Fruit fly (Drosophila melanogaster) whole organism, embryonic: ENCODE measurements around the gene Vta1.

Experiments
- Aef1 ChIP-seq: fragments of 200-800 bp; sonication (Bioruptor generic); IDR thresholded peaks from 3 replicates; pipeline ENCODE4 v1.3.6; 2022; ENCODE audit warnings: missing biosample characterization, missing genetic modification characterization
- BEAF-32 ChIP-seq: fragments of 200-800 bp; sonication (Bioruptor generic); optimal IDR thresholded peaks from 3 replicates; lab custom pipeline; 2017; ENCODE audit warnings: missing biosample characterization, missing genetic modification characterization, mild to moderate bottlenecking, moderate library complexity, missing genetic modification reagents
- CG10959 ChIP-seq: fragments of 200-800 bp; sonication (Bioruptor generic); IDR thresholded peaks from 2 replicates; pipeline ENCODE4 v1.3.6; 2022; ENCODE audit warnings: missing biosample characterization, missing genetic modification characterization
- CG11247 ChIP-seq: fragments of 200-800 bp; sonication (Bioruptor generic); IDR thresholded peaks from 2 replicates; pipeline ENCODE4 v1.3.6; 2022; ENCODE audit warnings: missing biosample characterization, missing genetic modification characterization
- CG11695 ChIP-seq: fragments of 200-800 bp; sonication (Bioruptor generic); IDR thresholded peaks from 3 replicates; pipeline ENCODE4 v1.3.6; 2022; ENCODE audit warnings: missing biosample characterization, missing genetic modification characterization
- CG12236 ChIP-seq: fragments of 200-800 bp; sonication (Bioruptor generic); optimal IDR thresholded peaks from 2 replicates; lab custom pipeline; 2016; ENCODE audit warnings: missing biosample characterization, missing genetic modification characterization
- CG1233 ChIP-seq: fragments of 200-800 bp; sonication (Bioruptor generic); optimal IDR thresholded peaks from 4 replicates; lab custom pipeline; 2018; ENCODE audit warnings: missing biosample characterization, mild to moderate bottlenecking, missing genetic modification characterization
- CG15073 ChIP-seq: fragments of 200-800 bp; sonication (Bioruptor generic); optimal IDR thresholded peaks from 2 replicates; lab custom pipeline; 2016; ENCODE audit warnings: missing biosample characterization, missing genetic modification characterization
- CG15696 ChIP-seq: fragments of 200-800 bp; sonication (Bioruptor generic); optimal IDR thresholded peaks from 2 replicates; lab custom pipeline; 2019; ENCODE audit warnings: missing biosample characterization, mild to moderate bottlenecking, missing genetic modification characterization, moderate library complexity
- CG16779 ChIP-seq: fragments of 200-800 bp; sonication (Bioruptor generic); IDR thresholded peaks from 2 replicates; pipeline ENCODE4 v1.3.6; 2022; ENCODE audit warnings: missing biosample characterization, missing genetic modification characterization
- CG17359 ChIP-seq: fragments of 200-800 bp; sonication (Bioruptor generic); optimal IDR thresholded peaks from 3 replicates; lab custom pipeline; 2018; ENCODE audit warnings: missing biosample characterization, mild to moderate bottlenecking, missing genetic modification characterization, moderate library complexity
- CG17385 ChIP-seq: fragments of 200-800 bp; sonication (Bioruptor generic); optimal IDR thresholded peaks from 3 replicates; lab custom pipeline; 2018; ENCODE audit warnings: missing biosample characterization, mild to moderate bottlenecking, missing genetic modification characterization
- CG2202 ChIP-seq: fragments of 200-800 bp; sonication (Bioruptor generic); optimal IDR thresholded peaks from 2 replicates; lab custom pipeline; 2018; ENCODE audit warnings: missing biosample characterization, mild to moderate bottlenecking, missing genetic modification characterization
- CG2678 ChIP-seq: fragments of 200-800 bp; sonication (Bioruptor generic); optimal IDR thresholded peaks from 3 replicates; lab custom pipeline; 2019; ENCODE audit warnings: missing biosample characterization, mild to moderate bottlenecking, missing genetic modification characterization, moderate library complexity
- CG4854 ChIP-seq: fragments of 200-800 bp; sonication (Bioruptor generic); optimal IDR thresholded peaks from 2 replicates; lab custom pipeline; 2016; ENCODE audit warnings: missing biosample characterization, missing genetic modification characterization, inconsistent platforms
- CG6254 ChIP-seq: fragments of 200-800 bp; sonication (Bioruptor generic); optimal IDR thresholded peaks from 3 replicates; lab custom pipeline; 2017; ENCODE audit warnings: mild to moderate bottlenecking, missing biosample characterization, missing genetic modification reagents, missing genetic modification characterization
- CG6272 ChIP-seq: fragments of 200-800 bp; sonication (Bioruptor generic); IDR thresholded peaks from 2 replicates; pipeline ENCODE4 v1.3.6; 2022; ENCODE audit warnings: missing biosample characterization, missing genetic modification characterization
- CG6689 ChIP-seq: fragments of 200-800 bp; sonication (Bioruptor generic); IDR thresholded peaks from 2 replicates; pipeline ENCODE4 v1.3.6; 2022; ENCODE audit warnings: missing biosample characterization, missing genetic modification characterization
- CG9609 ChIP-seq: fragments of 200-800 bp; sonication (Bioruptor generic); optimal IDR thresholded peaks from 3 replicates; lab custom pipeline; 2016; ENCODE audit warnings: missing biosample characterization, missing genetic modification characterization
- CHES-1-like ChIP-seq: fragments of 200-800 bp; sonication (Bioruptor generic); optimal IDR thresholded peaks from 2 replicates; lab custom pipeline; 2016; ENCODE audit warnings: missing biosample characterization, missing genetic modification characterization
- Doc3 ChIP-seq: fragments of 200-800 bp; sonication (Bioruptor generic); IDR thresholded peaks from 3 replicates; pipeline ENCODE4 v1.3.6; 2022; ENCODE audit warnings: missing biosample characterization, missing genetic modification characterization; ENCODE audit not compliant: partially characterized antibody
- ERR ChIP-seq: fragments of 200-800 bp; sonication (Bioruptor generic); optimal IDR thresholded peaks from 2 replicates; lab custom pipeline; 2016; ENCODE audit warnings: missing biosample characterization, missing genetic modification characterization
- Gsc ChIP-seq: fragments of 200-800 bp; sonication (Bioruptor generic); IDR thresholded peaks from 2 replicates; pipeline ENCODE4 v1.3.6; 2022; ENCODE audit warnings: missing biosample characterization, missing genetic modification characterization
- H2.0 ChIP-seq: fragments of 200-800 bp; sonication (Bioruptor generic); IDR thresholded peaks from 2 replicates; pipeline ENCODE4 v1.3.6; 2022; ENCODE audit warnings: missing biosample characterization, missing genetic modification characterization
- Hmr ChIP-seq: fragments of 200-800 bp; sonication (Bioruptor generic); optimal IDR thresholded peaks from 3 replicates; lab custom pipeline; 2017; ENCODE audit warnings: mild to moderate bottlenecking, missing biosample characterization, missing genetic modification reagents, missing genetic modification characterization
- Mad ChIP-seq: fragments of 200-800 bp; sonication (Bioruptor generic); optimal IDR thresholded peaks from 2 replicates; lab custom pipeline; 2016; ENCODE audit warnings: missing biosample characterization, missing genetic modification characterization
- NK7.1 ChIP-seq: fragments of 200-800 bp; sonication (Bioruptor generic); optimal IDR thresholded peaks from 3 replicates; lab custom pipeline; 2016; ENCODE audit warnings: missing biosample characterization, missing genetic modification characterization
- PHDP ChIP-seq: fragments of 200-800 bp; sonication (Bioruptor generic); optimal IDR thresholded peaks from 3 replicates; lab custom pipeline; 2018; ENCODE audit warnings: missing biosample characterization, mild to moderate bottlenecking, missing genetic modification characterization, moderate library complexity
- Vsx1 ChIP-seq: fragments of 200-800 bp; sonication (Bioruptor generic); optimal IDR thresholded peaks from 2 replicates; lab custom pipeline; 2017; ENCODE audit warnings: missing biosample characterization, mild to moderate bottlenecking, missing genetic modification characterization, missing genetic modification reagents
- ap ChIP-seq: fragments of 200-800 bp; sonication (Bioruptor generic); IDR thresholded peaks from 2 replicates; pipeline ENCODE4 v1.3.6; 2022; ENCODE audit warnings: missing biosample characterization, missing genetic modification characterization
- bowl ChIP-seq: fragments of 200-800 bp; sonication (Bioruptor generic); IDR thresholded peaks from 2 replicates; pipeline ENCODE4 v1.3.6; 2022; ENCODE audit warnings: missing biosample characterization, missing genetic modification characterization
- br ChIP-seq: fragments of >200 bp; optimal IDR thresholded peaks from 2 replicates; lab custom pipeline; 2017
- crol ChIP-seq: fragments of 200-800 bp; sonication (Bioruptor generic); IDR thresholded peaks from 2 replicates; pipeline ENCODE4 v1.3.6; 2022; ENCODE audit warnings: missing biosample characterization, missing genetic modification characterization
- dmrt11E ChIP-seq: fragments of 200-800 bp; sonication (Bioruptor generic); optimal IDR thresholded peaks from 3 replicates; lab custom pipeline; 2018; ENCODE audit warnings: missing biosample characterization, mild to moderate bottlenecking, missing genetic modification characterization, moderate library complexity
- ems ChIP-seq: fragments of 200-800 bp; sonication (Bioruptor generic); optimal IDR thresholded peaks from 3 replicates; lab custom pipeline; 2016; ENCODE audit warnings: missing biosample characterization, missing genetic modification characterization
- eve ChIP-seq, 2 experiments: fragments of >200 bp; optimal IDR thresholded peaks; 2 replicates each; lab custom pipeline; 2017; ENCODE audit warnings: missing biosample characterization in 2 of 2, missing genetic modification characterization in 2 of 2
- ewg ChIP-seq: fragments of 200-800 bp; sonication (Bioruptor generic); optimal IDR thresholded peaks from 3 replicates; lab custom pipeline; 2017; ENCODE audit warnings: mild to moderate bottlenecking, missing biosample characterization, missing genetic modification reagents, missing genetic modification characterization
- fd3F ChIP-seq: fragments of 200-800 bp; sonication (Bioruptor generic); optimal IDR thresholded peaks from 2 replicates; lab custom pipeline; 2018; ENCODE audit warnings: missing biosample characterization, mild to moderate bottlenecking, missing genetic modification characterization, moderate library complexity
- fd64A ChIP-seq: fragments of 200-800 bp; sonication (Bioruptor generic); optimal IDR thresholded peaks from 3 replicates; lab custom pipeline; 2018; ENCODE audit warnings: missing biosample characterization, mild to moderate bottlenecking, missing genetic modification characterization
- fd96Cb ChIP-seq: fragments of 200-800 bp; sonication (Bioruptor generic); optimal IDR thresholded peaks from 2 replicates; lab custom pipeline; 2018; ENCODE audit warnings: missing biosample characterization, mild to moderate bottlenecking, missing genetic modification characterization, moderate library complexity
- hb ChIP-seq: fragments of 200-800 bp; sonication (Bioruptor generic); IDR thresholded peaks from 3 replicates; pipeline ENCODE4 v1.3.6; 2022; ENCODE audit warnings: missing biosample characterization, missing genetic modification characterization; ENCODE audit not compliant: partially characterized antibody
- lola ChIP-seq, 3 experiments: fragments of >200 bp in 2 of 3; fragments of 200-800 bp in 1 of 3; sonication (Bioruptor generic) in 1 of 3; optimal IDR thresholded peaks; 2 replicates each; lab custom pipeline; 2017 to 2019; ENCODE audit warnings: missing biosample characterization in 3 of 3, missing genetic modification characterization in 3 of 3, mild to moderate bottlenecking in 1 of 3, moderate library complexity in 1 of 3
- mam ChIP-seq: fragments of 200-800 bp; sonication (Bioruptor generic); optimal IDR thresholded peaks from 3 replicates; lab custom pipeline; 2016; ENCODE audit warnings: missing biosample characterization, missing genetic modification characterization
- onecut ChIP-seq: fragments of 200-800 bp; sonication (Bioruptor generic); IDR thresholded peaks from 2 replicates; pipeline ENCODE4 v1.3.6; 2022; ENCODE audit warnings: missing biosample characterization, missing genetic modification characterization
- pb ChIP-seq: fragments of 200-800 bp; sonication (Bioruptor generic); optimal IDR thresholded peaks from 3 replicates; lab custom pipeline; 2016; ENCODE audit warnings: missing biosample characterization, missing genetic modification characterization
- seq ChIP-seq: fragments of 200-800 bp; sonication (Bioruptor generic); IDR thresholded peaks from 2 replicates; pipeline ENCODE4 v1.3.6; 2022; ENCODE audit warnings: missing biosample characterization, missing genetic modification characterization
- sisA ChIP-seq: fragments of 200-800 bp; sonication (Bioruptor generic); IDR thresholded peaks from 2 replicates; pipeline ENCODE4 v1.3.6; 2022; ENCODE audit warnings: missing biosample characterization, missing genetic modification characterization
- sqz ChIP-seq: fragments of 200-800 bp; sonication (Bioruptor generic); optimal IDR thresholded peaks from 3 replicates; lab custom pipeline; 2018; ENCODE audit warnings: missing biosample characterization, mild to moderate bottlenecking, missing genetic modification characterization
- stc ChIP-seq: fragments of 200-800 bp; sonication (Bioruptor generic); IDR thresholded peaks from 2 replicates; pipeline ENCODE4 v1.3.6; 2022; ENCODE audit warnings: missing biosample characterization, missing genetic modification characterization
- sug ChIP-seq: fragments of 200-800 bp; optimal IDR thresholded peaks from 2 replicates; lab custom pipeline; 2019; ENCODE audit warnings: missing biosample characterization, mild to moderate bottlenecking, missing genetic modification characterization, moderate library complexity
- wdn ChIP-seq: fragments of 200-800 bp; sonication (Bioruptor generic); IDR thresholded peaks from 2 replicates; pipeline ENCODE4 v1.3.6; 2022; ENCODE audit warnings: missing biosample characterization, missing genetic modification characterization
- wor ChIP-seq: fragments of 200-800 bp; sonication (Bioruptor generic); IDR thresholded peaks from 2 replicates; pipeline ENCODE4 v1.3.6; 2022; ENCODE audit warnings: missing biosample characterization, missing genetic modification characterization

Vta1 gene

dm6 chr3L:1618116-1618727 is 34.5 kb downstream of the Vta1 start, which contains the start of the genes CG13926, ABCB7 and CG33230 (continued):
- TF ChIP-seq wdn (GFP tag; lab: Robert Waterston, UW) (no peak), sqz (GFP tag; lab: Kevin White, UChicago) (no peak), fd64A (GFP tag; lab: Kevin White, UChicago) (no peak), sisA (GFP tag; lab: Robert Waterston, UW) (0 out of 2 replicates have a peak, but pooled peaks have one; percentile 19), CG16779 (no peak), Vsx1 (GFP tag; lab: Kevin White, UChicago) (no peak), sug (tag; lab: Kevin White, UChicago) (peak; percentile 60), fd96Cb (tag; lab: Kevin White, UChicago) (no peak), eve (GFP tag; optimal IDR thresholded peaks at IDR 0.05; lab: Kevin White, UChicago) (no peak), CG15696 (tag; lab: Kevin White, UChicago) (no peak), Mad (GFP tag; lab: Kevin White, UChicago) (peak; percentile 9), dmrt11E (tag; lab: Kevin White, UChicago) (no peak), crol (GFP tag; lab: Robert Waterston, UW) (no peak), CG17385 (GFP tag; lab: Kevin White, UChicago) (no peak), CG6272 (GFP tag; lab: Robert Waterston, UW) (no peak), CG9609 (GFP tag; lab: Kevin White, UChicago) (no peak), Hmr (peak; percentile 31), NK7.1 (GFP tag; lab: Kevin White, UChicago) (no peak), pb (GFP tag; lab: Kevin White, UChicago) (no peak), CG10959 (no peak), ewg (GFP tag; lab: Kevin White, UChicago) (no peak), CG2678 (tag; lab: Kevin White, UChicago) (no peak), onecut (GFP tag; lab: Robert Waterston, UW) (no peak), CHES-1-like (GFP tag; lab: Kevin White, UChicago) (peak; percentile 16), fd3F (GFP tag; lab: Kevin White, UChicago) (no peak), H2.0 (GFP tag; lab: Robert Waterston, UW) (no peak), CG11695 (GFP tag; lab: Robert Waterston, UW) (no peak), wor (no peak), CG2202 (no peak), CG1233 (GFP tag; lab: Kevin White, UChicago) (no peak), PHDP (no peak), Doc3 (GFP tag; lab: Robert Waterston, UW) (0 out of 3 replicates have a peak, but pooled peaks have one; percentile 39), CG15073 (no peak), lola (GFP tag; optimal IDR thresholded peaks at IDR 0.05; lab: Kevin White, UChicago) (no peak), seq (no peak), br (lab: Kevin White, UChicago) (no peak), hb (GFP tag; lab: Robert Waterston, UW) (no peak), mam (GFP tag; lab: Kevin White, UChicago) (peak; percentile 57), CG17359 (tag; lab: Kevin White, UChicago) (no peak), CG4854 (GFP tag; lab: Kevin White, UChicago) (no peak), BEAF-32 (GFP tag; lab: Kevin White, UChicago) (peak; percentile 64), CG12236 (no peak), CG11247 (no peak), stc (no peak), Gsc (no peak), Aef1 (no peak), CG6254 (GFP tag; lab: Kevin White, UChicago) (no peak), bowl (GFP tag; lab: Robert Waterston, UW) (no peak), ERR (no peak), ems (GFP tag; lab: Kevin White, UChicago) (no peak), CG6689 (GFP tag; lab: Robert Waterston, UW) (no peak), ap (GFP tag; lab: Robert Waterston, UW) (no peak)
